Fruit fly (Drosophila melanogaster) whole organism, embryonic: Measurements from ENCODE around the gene Pgm1.

Experiments
- B-H1 ChIP-seq: fragments of 200-800 bp; sonication (Bioruptor generic); IDR thresholded peaks from 3 replicates; pipeline ENCODE4 v1.3.6; 2022; ENCODE audit warnings: missing biosample characterization, missing genetic modification characterization
- Bgb ChIP-seq: fragments of 200-800 bp; sonication (Bioruptor generic); IDR thresholded peaks from 2 replicates; pipeline ENCODE4 v1.3.6; 2022; ENCODE audit warnings: missing biosample characterization, missing genetic modification characterization; ENCODE audit not compliant: partially characterized antibody
- Blimp-1 ChIP-seq: fragments of 200-800 bp; sonication (Bioruptor generic); optimal IDR thresholded peaks from 3 replicates; lab custom pipeline; 2018; ENCODE audit warnings: missing biosample characterization, missing genetic modification characterization, mild to moderate bottlenecking, moderate library complexity, missing genetic modification reagents
- CG12155 ChIP-seq: fragments of 200-800 bp; sonication (Bioruptor generic); optimal IDR thresholded peaks from 3 replicates; lab custom pipeline; 2016; ENCODE audit warnings: missing biosample characterization, missing genetic modification characterization
- CG14710 ChIP-seq: fragments of 200-800 bp; sonication (Bioruptor generic); optimal IDR thresholded peaks from 3 replicates; lab custom pipeline; 2019; ENCODE audit warnings: missing biosample characterization, mild to moderate bottlenecking, missing genetic modification characterization, moderate library complexity
- CG1603 ChIP-seq: fragments of 200-800 bp; sonication (Bioruptor generic); optimal IDR thresholded peaks from 2 replicates; lab custom pipeline; 2019; ENCODE audit warnings: missing biosample characterization, mild to moderate bottlenecking, missing genetic modification characterization, moderate library complexity
- CG17186 ChIP-seq: fragments of 200-800 bp; sonication (Bioruptor generic); optimal IDR thresholded peaks from 3 replicates; lab custom pipeline; 2017; ENCODE audit warnings: missing biosample characterization, missing genetic modification reagents, missing genetic modification characterization
- CG31441 ChIP-seq: fragments of 200-800 bp; sonication (Bioruptor generic); IDR thresholded peaks from 2 replicates; pipeline ENCODE4 v1.3.6; 2022; ENCODE audit warnings: missing biosample characterization, missing genetic modification characterization
- CG34224 ChIP-seq: fragments of 200-800 bp; sonication (Bioruptor generic); IDR thresholded peaks from 3 replicates; pipeline ENCODE4 v1.3.6; 2022; ENCODE audit warnings: missing biosample characterization, missing genetic modification characterization; ENCODE audit not compliant: partially characterized antibody
- CG34422 ChIP-seq: fragments of 200-800 bp; sonication (Bioruptor generic); IDR thresholded peaks from 3 replicates; pipeline ENCODE4 v1.3.6; 2022; ENCODE audit warnings: missing biosample characterization, missing genetic modification characterization
- CG4617 ChIP-seq: fragments of 200-800 bp; sonication (Bioruptor generic); optimal IDR thresholded peaks from 3 replicates; lab custom pipeline; 2016; ENCODE audit warnings: missing biosample characterization, missing genetic modification characterization, borderline replicate concordance
- CG5180 ChIP-seq: fragments of 200-800 bp; sonication (Bioruptor generic); optimal IDR thresholded peaks from 3 replicates; lab custom pipeline; 2017; ENCODE audit warnings: missing biosample characterization, missing genetic modification characterization, mild to moderate bottlenecking, moderate library complexity, missing genetic modification reagents
- CG6254 ChIP-seq: fragments of 200-800 bp; sonication (Bioruptor generic); optimal IDR thresholded peaks from 3 replicates; lab custom pipeline; 2017; ENCODE audit warnings: mild to moderate bottlenecking, missing biosample characterization, missing genetic modification reagents, missing genetic modification characterization
- CG7786 ChIP-seq: fragments of 200-800 bp; sonication (Bioruptor generic); optimal IDR thresholded peaks from 2 replicates; lab custom pipeline; 2016; ENCODE audit warnings: missing biosample characterization, missing genetic modification characterization
- CG9876 ChIP-seq: fragments of 200-800 bp; sonication (Bioruptor generic); optimal IDR thresholded peaks from 2 replicates; lab custom pipeline; 2016; ENCODE audit warnings: missing biosample characterization, missing genetic modification characterization
- CoRest ChIP-seq: fragments of 200-800 bp; sonication (Bioruptor generic); optimal IDR thresholded peaks from 3 replicates; lab custom pipeline; 2018; ENCODE audit warnings: missing biosample characterization, mild to moderate bottlenecking, missing genetic modification characterization, moderate library complexity
- Dll ChIP-seq: fragments of 200-800 bp; sonication (Bioruptor generic); IDR thresholded peaks from 4 replicates; pipeline ENCODE4 v1.3.6; 2022; ENCODE audit warnings: missing biosample characterization, missing genetic modification characterization; ENCODE audit not compliant: partially characterized antibody
- Drgx ChIP-seq: fragments of 200-800 bp; sonication (Bioruptor generic); IDR thresholded peaks from 2 replicates; pipeline ENCODE4 v1.3.6; 2022; ENCODE audit warnings: missing biosample characterization, missing genetic modification characterization
- Ets65A ChIP-seq: fragments of 200-800 bp; sonication (Bioruptor generic); peaks from one replicate; lab custom pipeline; 2016; ENCODE audit warnings: missing biosample characterization, missing genetic modification characterization
- Fer3 ChIP-seq: fragments of 200-800 bp; sonication (Bioruptor generic); optimal IDR thresholded peaks from 2 replicates; lab custom pipeline; 2018; ENCODE audit warnings: missing biosample characterization, mild to moderate bottlenecking, missing genetic modification characterization, moderate library complexity
- GATAe ChIP-seq: fragments of 200-800 bp; sonication (Bioruptor generic); conservative IDR thresholded peaks from 2 replicates; pipeline ENCODE4 v1.3.6; 2022; ENCODE audit warnings: missing biosample characterization, missing genetic modification characterization
- H15 ChIP-seq: fragments of 200-800 bp; sonication (Bioruptor generic); IDR thresholded peaks from 3 replicates; pipeline ENCODE4 v1.3.6; 2022; ENCODE audit warnings: missing biosample characterization, missing genetic modification characterization
- H2.0 ChIP-seq: fragments of 200-800 bp; sonication (Bioruptor generic); IDR thresholded peaks from 2 replicates; pipeline ENCODE4 v1.3.6; 2022; ENCODE audit warnings: missing biosample characterization, missing genetic modification characterization
- HLH54F ChIP-seq: fragments of 200-800 bp; sonication (Bioruptor generic); optimal IDR thresholded peaks from 3 replicates; lab custom pipeline; 2016; ENCODE audit warnings: missing biosample characterization, missing genetic modification characterization
- MBD-R2 ChIP-seq: fragments of 200-800 bp; sonication (Bioruptor generic); IDR thresholded peaks from 2 replicates; pipeline ENCODE4 v1.3.6; 2022; ENCODE audit warnings: missing biosample characterization, missing genetic modification characterization
- MESR4 ChIP-seq: fragments of 200-800 bp; sonication (Bioruptor generic); optimal IDR thresholded peaks from 2 replicates; lab custom pipeline; 2018; ENCODE audit warnings: missing biosample characterization, mild to moderate bottlenecking, missing genetic modification characterization, moderate library complexity
- Oaz ChIP-seq: fragments of 200-800 bp; sonication (Bioruptor generic); IDR thresholded peaks from 2 replicates; pipeline ENCODE4 v1.3.6; 2022; ENCODE audit warnings: missing biosample characterization, missing genetic modification characterization
- Rx ChIP-seq: fragments of 200-800 bp; sonication (Bioruptor generic); IDR thresholded peaks from 2 replicates; pipeline ENCODE4 v1.3.6; 2022; ENCODE audit warnings: missing biosample characterization, missing genetic modification characterization
- Scr ChIP-seq: fragments of 200-800 bp; sonication (Bioruptor generic); IDR thresholded peaks from 2 replicates; pipeline ENCODE4 v1.3.6; 2022; ENCODE audit warnings: missing biosample characterization, missing genetic modification characterization; ENCODE audit not compliant: partially characterized antibody
- ac ChIP-seq: fragments of 200-800 bp; sonication (Bioruptor generic); optimal IDR thresholded peaks from 3 replicates; lab custom pipeline; 2017; ENCODE audit warnings: missing biosample characterization, mild to moderate bottlenecking, missing genetic modification characterization
- al ChIP-seq: fragments of 200-800 bp; sonication (Bioruptor generic); IDR thresholded peaks from 2 replicates; pipeline ENCODE4 v1.3.6; 2022; ENCODE audit warnings: missing biosample characterization, missing genetic modification characterization
- bigmax ChIP-seq: fragments of 200-800 bp; sonication (Bioruptor generic); optimal IDR thresholded peaks from 2 replicates; lab custom pipeline; 2018; ENCODE audit warnings: missing biosample characterization, mild to moderate bottlenecking, missing genetic modification characterization
- br ChIP-seq: fragments of >200 bp; optimal IDR thresholded peaks from 2 replicates; lab custom pipeline; 2017
- bsh ChIP-seq, 2 experiments: fragments of 200-800 bp; sonication (Bioruptor generic); optimal IDR thresholded peaks; 2 replicates each; lab custom pipeline; 2017 to 2018; ENCODE audit warnings: mild to moderate bottlenecking in 2 of 2, missing biosample characterization in 2 of 2, missing genetic modification characterization in 2 of 2, moderate library complexity in 1 of 2
- cato ChIP-seq: fragments of 200-800 bp; sonication (Bioruptor generic); optimal IDR thresholded peaks from 2 replicates; lab custom pipeline; 2016; ENCODE audit warnings: missing biosample characterization, missing genetic modification characterization, borderline replicate concordance
- cg ChIP-seq: fragments of 200-800 bp; sonication (Bioruptor generic); optimal IDR thresholded peaks from 3 replicates; lab custom pipeline; 2019; ENCODE audit warnings: missing biosample characterization, mild to moderate bottlenecking, missing genetic modification characterization, moderate library complexity
- chinmo ChIP-seq: fragments of 200-800 bp; sonication (Bioruptor generic); IDR thresholded peaks from 4 replicates; pipeline ENCODE4 v1.3.6; 2022; ENCODE audit warnings: missing biosample characterization, missing genetic modification characterization; ENCODE audit not compliant: partially characterized antibody
- dati ChIP-seq: fragments of 200-800 bp; sonication (Bioruptor generic); IDR thresholded peaks from 2 replicates; pipeline ENCODE4 v1.3.6; 2022; ENCODE audit warnings: missing biosample characterization, missing genetic modification characterization
- dm ChIP-seq: fragments of 200-800 bp; sonication (Bioruptor generic); optimal IDR thresholded peaks from 3 replicates; lab custom pipeline; 2016; ENCODE audit warnings: missing biosample characterization, missing genetic modification characterization
- hbn ChIP-seq: fragments of 200-800 bp; sonication (Bioruptor generic); IDR thresholded peaks from 2 replicates; pipeline ENCODE4 v1.3.6; 2022; ENCODE audit warnings: missing biosample characterization, missing genetic modification characterization; ENCODE audit not compliant: partially characterized antibody
- inv ChIP-seq: fragments of 200-800 bp; sonication (Bioruptor generic); IDR thresholded peaks from 2 replicates; pipeline ENCODE4 v1.3.6; 2022; ENCODE audit warnings: missing biosample characterization, missing genetic modification characterization; ENCODE audit not compliant: partially characterized antibody
- kah ChIP-seq: fragments of 200-800 bp; sonication (Bioruptor generic); optimal IDR thresholded peaks from 2 replicates; lab custom pipeline; 2018; ENCODE audit warnings: missing biosample characterization, mild to moderate bottlenecking, missing genetic modification characterization
- nom ChIP-seq: fragments of 200-800 bp; sonication (Bioruptor generic); optimal IDR thresholded peaks from 2 replicates; lab custom pipeline; 2017; ENCODE audit warnings: missing biosample characterization, missing genetic modification characterization, mild to moderate bottlenecking, moderate library complexity, missing genetic modification reagents
- scrt ChIP-seq: fragments of 200-800 bp; sonication (Bioruptor generic); optimal IDR thresholded peaks from 2 replicates; lab custom pipeline; 2018; ENCODE audit warnings: missing biosample characterization, mild to moderate bottlenecking, missing genetic modification characterization, moderate library complexity
- stc ChIP-seq: fragments of 200-800 bp; sonication (Bioruptor generic); IDR thresholded peaks from 2 replicates; pipeline ENCODE4 v1.3.6; 2022; ENCODE audit warnings: missing biosample characterization, missing genetic modification characterization
- trem ChIP-seq: fragments of 200-800 bp; optimal IDR thresholded peaks from 3 replicates; lab custom pipeline; 2019; ENCODE audit warnings: missing biosample characterization, mild to moderate bottlenecking, missing genetic modification characterization, moderate library complexity
- zfh1 ChIP-seq: fragments of 200-800 bp; sonication (Bioruptor generic); IDR thresholded peaks from 3 replicates; pipeline ENCODE4 v1.3.6; 2022; ENCODE audit warnings: missing biosample characterization, missing genetic modification characterization

The Pgm1 gene

dm6 chr3L:16132067-16132418, 3.7 kb upstream of the Pgm1 start:
- 0 out of 3 replicates have a peak, but pooled peaks have one; percentile 8 for TF ChIP-seq zfh1 (GFP tag; lab: Robert Waterston, UW)
- TF ChIP-seq nom (GFP tag; lab: Kevin White, UChicago), result peak; percentile 9
- no peak for TF ChIP-seq B-H1 (GFP tag; lab: Robert Waterston, UW)
- TF ChIP-seq Dll (GFP tag; lab: Robert Waterston, UW), result 0 out of 4 replicates have a peak, but pooled peaks have one; percentile 8
- 0 out of 2 replicates have a peak, but pooled peaks have one; percentile 29 for TF ChIP-seq Drgx (GFP tag; lab: Robert Waterston, UW)
- no peak for TF ChIP-seq chinmo (GFP tag; lab: Robert Waterston, UW)
- no peak for TF ChIP-seq CG7786 (GFP tag; lab: Kevin White, UChicago)
- no peak for TF ChIP-seq dm (GFP tag; lab: Kevin White, UChicago)
- TF ChIP-seq cg (GFP tag; lab: Kevin White, UChicago), result peak; percentile 57
- no peak for TF ChIP-seq Fer3 (tag; lab: Kevin White, UChicago)
- TF ChIP-seq CG34224 (GFP tag; lab: Robert Waterston, UW), result peak; percentile 25; the same call in 1 of the 3 replicates
- TF ChIP-seq CG17186, result peak; percentile 46
- TF ChIP-seq H15 (GFP tag; lab: Robert Waterston, UW), result 0 out of 3 replicates have a peak, but pooled peaks have one; percentile 31
- 0 out of 2 replicates have a peak, but pooled peaks have one; percentile 3 for TF ChIP-seq Rx
- TF ChIP-seq bsh (GFP tag; optimal IDR thresholded peaks at IDR 0.05; lab: Kevin White, UChicago), result no peak
- no peak for TF ChIP-seq CG12155 (GFP tag; lab: Kevin White, UChicago)
- peak; percentile 3; the same call in 1 of the 3 replicates for TF ChIP-seq CG34422 (GFP tag; lab: Robert Waterston, UW)
- TF ChIP-seq MBD-R2 (GFP tag; lab: Robert Waterston, UW), result peak; percentile 9
- TF ChIP-seq ac, result no peak
- TF ChIP-seq CG4617 (GFP tag; lab: Kevin White, UChicago), result peak; percentile 44
- TF ChIP-seq CG1603 (tag; lab: Kevin White, UChicago), result peak; percentile 44
- 0 out of 2 replicates have a peak, but pooled peaks have one; percentile 3 for TF ChIP-seq H2.0 (GFP tag; lab: Robert Waterston, UW)
- TF ChIP-seq MESR4 (GFP tag; lab: Kevin White, UChicago), result peak; percentile 60
- 0 out of 2 replicates have a peak, but pooled peaks have one; percentile 1 for TF ChIP-seq stc
- no peak for TF ChIP-seq trem
- TF ChIP-seq dati (GFP tag; lab: Robert Waterston, UW), result 0 out of 2 replicates have a peak, but pooled peaks have one; percentile 5
- TF ChIP-seq, all 482 proteins: peak for 17

dm6 chr3L:16131264-16132066, 3.1 kb upstream of the Pgm1 start, which contains the start of the genes Trs20 and elg1:
Trs20 (minus strand) TSS chr3L:16131632.
elg1 (plus strand) TSS chr3L:16132028.
- TF ChIP-seq CoRest (tag; lab: Kevin White, UChicago), result peak; percentile 74
- TF ChIP-seq CG6254, result no peak
- peak; percentile 66 for TF ChIP-seq Ets65A (GFP tag; lab: Kevin White, UChicago)
- TF ChIP-seq Blimp-1 (GFP tag; lab: Kevin White, UChicago), result no peak
- TF ChIP-seq cato (GFP tag; lab: Kevin White, UChicago), result peak; percentile 15
- no peak for TF ChIP-seq br (lab: Kevin White, UChicago)
- no peak for TF ChIP-seq inv (GFP tag; lab: Robert Waterston, UW)
- TF ChIP-seq kah (GFP tag; lab: Kevin White, UChicago), result peak; percentile 8
- no peak for TF ChIP-seq hbn (GFP tag; lab: Robert Waterston, UW)
- no peak for TF ChIP-seq bigmax (GFP tag; lab: Kevin White, UChicago)
- TF ChIP-seq CG14710, result peak; percentile 77
- peak; percentile 84 for TF ChIP-seq CG31441 (GFP tag; lab: Robert Waterston, UW)
- peak; percentile 21 for TF ChIP-seq HLH54F
- peak; percentile 39; the same call in 1 of the 2 replicates for TF ChIP-seq al (GFP tag; lab: Robert Waterston, UW)
- TF ChIP-seq Bgb (GFP tag; lab: Robert Waterston, UW), result 0 out of 2 replicates have a peak, but pooled peaks have one; percentile 7
- no peak for TF ChIP-seq CG5180 (GFP tag; lab: Kevin White, UChicago)
- TF ChIP-seq Scr, result no peak
- TF ChIP-seq GATAe, result no peak
- no peak for TF ChIP-seq Oaz (GFP tag; lab: Robert Waterston, UW)
- TF ChIP-seq CG9876 (GFP tag; lab: Kevin White, UChicago), result no peak
- TF ChIP-seq scrt (GFP tag; lab: Kevin White, UChicago), result no peak
- no peak for TF ChIP-seq CG4617 (GFP tag; lab: Kevin White, UChicago)
